Worm (Caenorhabditis elegans) whole organism, mixed stage, embryonic: ENCODE measurements around the gene F52C12.6.

Source experiments
- bed-3 ChIP-seq: fragments of 200-800 bp; sonication (Bioruptor generic); optimal IDR thresholded peaks from 3 replicates; lab custom pipeline; 2018; ENCODE audit warnings: mild to moderate bottlenecking, missing genetic modification characterization, moderate library complexity, missing compliant biosample characterization
- blmp-1 ChIP-seq: fragments of 150-350 bp; optimal IDR thresholded peaks from 2 replicates; lab custom pipeline; 2014; ENCODE audit warnings: missing biosample characterization, missing genetic modification characterization
- flh-1 ChIP-seq: fragments of 200-800 bp; sonication (Bioruptor generic); optimal IDR thresholded peaks from 2 replicates; lab custom pipeline; 2018; ENCODE audit warnings: mild to moderate bottlenecking, missing genetic modification characterization, moderate library complexity, missing compliant biosample characterization
- lsy-2 ChIP-seq: fragments of 150-350 bp; optimal IDR thresholded peaks from 2 replicates; lab custom pipeline; 2014; ENCODE audit warnings: missing biosample characterization, missing genetic modification characterization
- mls-2 ChIP-seq: sonication (generic microtip); optimal IDR thresholded peaks from 2 replicates; lab custom pipeline; 2016; ENCODE audit warnings: mild to moderate bottlenecking, missing genetic modification characterization, moderate library complexity, missing compliant biosample characterization
- nhr-237 ChIP-seq: fragments of 150-350 bp; optimal IDR thresholded peaks from 2 replicates; lab custom pipeline; 2014; ENCODE audit warnings: missing biosample characterization, missing genetic modification characterization
- nhr-76 ChIP-seq: sonication (generic microtip); optimal IDR thresholded peaks from 2 replicates; lab custom pipeline; 2017; ENCODE audit warnings: missing biosample characterization, missing genetic modification characterization
- pha-4 ChIP-seq: fragments of 150-350 bp; optimal IDR thresholded peaks from 2 replicates; lab custom pipeline; 2018; ENCODE audit warnings: missing biosample characterization, missing genetic modification reagents, missing genetic modification characterization
- sptf-1 ChIP-seq: sonication (generic microtip); optimal IDR thresholded peaks from 2 replicates; lab custom pipeline; 2017; ENCODE audit warnings: mild to moderate bottlenecking, missing genetic modification characterization, moderate library complexity, missing compliant biosample characterization
- unc-62 ChIP-seq: fragments of 150-350 bp; optimal IDR thresholded peaks from 2 replicates; lab custom pipeline; 2014; ENCODE audit warnings: missing biosample characterization, missing genetic modification reagents, missing genetic modification characterization

- no peak for TF ChIP-seq nhr-237 (tag; lab: Kevin White, UChicago)
- TF ChIP-seq unc-62 (GFP tag; lab: Kevin White, UChicago), result no peak
- TF ChIP-seq bed-3, result no peak
- TF ChIP-seq lsy-2 (tag; lab: Kevin White, UChicago), result no peak
- TF ChIP-seq sptf-1 (tag; lab: Kevin White, UChicago), result no peak
- TF ChIP-seq pha-4, result no peak
- no peak for TF ChIP-seq nhr-76 (tag; lab: Kevin White, UChicago)
- TF ChIP-seq flh-1 (GFP tag; lab: Kevin White, UChicago), result no peak
- TF ChIP-seq blmp-1 (tag; lab: Kevin White, UChicago), result no peak
- TF ChIP-seq mls-2 (tag; lab: Kevin White, UChicago), result no peak
Observed at ce11 chrIV:1979782-1980181, 23.3 kb downstream of the F52C12.6 start, which contains the start of gene Y76B12C.8.
